Fruit fly (Drosophila melanogaster) whole organism, embryonic: ENCODE data around the gene Mtr3.

Source experiments
- Atf-2 ChIP-seq: fragments of 200-800 bp; sonication (Bioruptor generic); optimal IDR thresholded peaks from 2 replicates; lab custom pipeline; 2016; ENCODE audit warnings: missing biosample characterization, missing genetic modification characterization
- CG10979 ChIP-seq: fragments of 200-800 bp; sonication (Bioruptor generic); optimal IDR thresholded peaks from 2 replicates; lab custom pipeline; 2018; ENCODE audit warnings: missing biosample characterization, mild to moderate bottlenecking, missing genetic modification characterization, moderate library complexity
- CG12391 ChIP-seq: fragments of 200-800 bp; sonication (Bioruptor generic); optimal IDR thresholded peaks from 3 replicates; lab custom pipeline; 2018; ENCODE audit warnings: missing biosample characterization, mild to moderate bottlenecking, missing genetic modification characterization, moderate library complexity
- CG12744 ChIP-seq: fragments of 200-800 bp; sonication (Bioruptor generic); optimal IDR thresholded peaks from 2 replicates; lab custom pipeline; 2016; ENCODE audit warnings: missing biosample characterization, missing genetic modification characterization
- CG14050 ChIP-seq: fragments of 200-800 bp; sonication (Bioruptor generic); IDR thresholded peaks from 3 replicates; pipeline ENCODE4 v1.3.6; 2022; ENCODE audit warnings: missing biosample characterization, missing genetic modification characterization
- CG16779 ChIP-seq: fragments of 200-800 bp; sonication (Bioruptor generic); IDR thresholded peaks from 2 replicates; pipeline ENCODE4 v1.3.6; 2022; ENCODE audit warnings: missing biosample characterization, missing genetic modification characterization
- CG16815 ChIP-seq: fragments of 200-800 bp; sonication (Bioruptor generic); optimal IDR thresholded peaks from 3 replicates; lab custom pipeline; 2017; ENCODE audit warnings: missing biosample characterization, mild to moderate bottlenecking, missing genetic modification characterization
- CG17568 ChIP-seq: fragments of 200-800 bp; sonication (Bioruptor generic); optimal IDR thresholded peaks from 2 replicates; lab custom pipeline; 2018; ENCODE audit warnings: missing biosample characterization, mild to moderate bottlenecking, missing genetic modification characterization, moderate library complexity
- CG17829 ChIP-seq: fragments of 200-800 bp; optimal IDR thresholded peaks from 2 replicates; lab custom pipeline; 2019; ENCODE audit warnings: missing biosample characterization, mild to moderate bottlenecking, missing genetic modification characterization, moderate library complexity
- CG18619 ChIP-seq: fragments of 200-800 bp; sonication (Bioruptor generic); optimal IDR thresholded peaks from 3 replicates; lab custom pipeline; 2017; ENCODE audit warnings: missing biosample characterization, mild to moderate bottlenecking, missing genetic modification characterization
- CG2116 ChIP-seq: fragments of 200-800 bp; sonication (Bioruptor generic); optimal IDR thresholded peaks from 3 replicates; lab custom pipeline; 2018; ENCODE audit warnings: missing biosample characterization, mild to moderate bottlenecking, missing genetic modification characterization
- CG33213 ChIP-seq: fragments of 200-800 bp; sonication (Bioruptor generic); optimal IDR thresholded peaks from 3 replicates; lab custom pipeline; 2016; ENCODE audit warnings: missing biosample characterization, missing genetic modification characterization
- CG4404 ChIP-seq: fragments of 200-800 bp; sonication (Bioruptor generic); IDR thresholded peaks from 2 replicates; pipeline ENCODE4 v1.3.6; 2022; ENCODE audit warnings: missing biosample characterization, missing genetic modification characterization
- CG4617 ChIP-seq: fragments of 200-800 bp; sonication (Bioruptor generic); optimal IDR thresholded peaks from 3 replicates; lab custom pipeline; 2016; ENCODE audit warnings: missing biosample characterization, missing genetic modification characterization, borderline replicate concordance
- CG5953 ChIP-seq: fragments of 200-800 bp; sonication (Bioruptor generic); IDR thresholded peaks from 2 replicates; pipeline ENCODE4 v1.3.6; 2022; ENCODE audit warnings: missing biosample characterization, missing genetic modification characterization
- CG6272 ChIP-seq: fragments of 200-800 bp; sonication (Bioruptor generic); IDR thresholded peaks from 2 replicates; pipeline ENCODE4 v1.3.6; 2022; ENCODE audit warnings: missing biosample characterization, missing genetic modification characterization
- CG7357 ChIP-seq: fragments of 200-800 bp; sonication (Bioruptor generic); IDR thresholded peaks from 3 replicates; pipeline ENCODE4 v1.3.6; 2022; ENCODE audit warnings: missing biosample characterization, missing genetic modification characterization
- CG7987 ChIP-seq: fragments of 200-800 bp; sonication (Bioruptor generic); optimal IDR thresholded peaks from 2 replicates; lab custom pipeline; 2018; ENCODE audit warnings: missing biosample characterization, mild to moderate bottlenecking, missing genetic modification characterization, moderate library complexity
- CG8290 ChIP-seq, 3 experiments: fragments of 200-800 bp; sonication (Bioruptor generic); optimal IDR thresholded peaks; 2 replicates each; lab custom pipeline; 2016 to 2019; ENCODE audit warnings: missing biosample characterization in 3 of 3, missing genetic modification characterization in 3 of 3, mild to moderate bottlenecking in 2 of 3, moderate library complexity in 1 of 3
- CTCF ChIP-seq: fragments of 200-800 bp; sonication (Bioruptor generic); optimal IDR thresholded peaks from 2 replicates; lab custom pipeline; 2017; ENCODE audit warnings: missing biosample characterization, mild to moderate bottlenecking, missing genetic modification characterization, moderate library complexity
- D19A ChIP-seq: fragments of 200-800 bp; optimal IDR thresholded peaks from 3 replicates; lab custom pipeline; 2019; ENCODE audit warnings: missing biosample characterization, mild to moderate bottlenecking, missing genetic modification characterization, moderate library complexity
- Dll ChIP-seq: fragments of 200-800 bp; sonication (Bioruptor generic); IDR thresholded peaks from 4 replicates; pipeline ENCODE4 v1.3.6; 2022; ENCODE audit warnings: missing biosample characterization, missing genetic modification characterization; ENCODE audit not compliant: partially characterized antibody
- Dref ChIP-seq: fragments of 200-800 bp; sonication (Bioruptor generic); IDR thresholded peaks from 2 replicates; pipeline ENCODE4 v1.3.6; 2022; ENCODE audit warnings: missing biosample characterization, missing genetic modification characterization
- Fer1 ChIP-seq: fragments of 200-800 bp; sonication (Bioruptor generic); optimal IDR thresholded peaks from 2 replicates; lab custom pipeline; 2017; ENCODE audit warnings: missing biosample characterization, mild to moderate bottlenecking, missing genetic modification characterization
- H15 ChIP-seq: fragments of 200-800 bp; sonication (Bioruptor generic); IDR thresholded peaks from 3 replicates; pipeline ENCODE4 v1.3.6; 2022; ENCODE audit warnings: missing biosample characterization, missing genetic modification characterization
- HmgD ChIP-seq: fragments of 200-800 bp; sonication (Bioruptor generic); optimal IDR thresholded peaks from 3 replicates; lab custom pipeline; 2016; ENCODE audit warnings: missing biosample characterization, missing genetic modification characterization
- Hmx ChIP-seq: fragments of 200-800 bp; sonication (Bioruptor generic); optimal IDR thresholded peaks from 2 replicates; lab custom pipeline; 2016; ENCODE audit warnings: missing biosample characterization, missing genetic modification characterization
- Hr3 ChIP-seq: fragments of 200-800 bp; sonication (Bioruptor generic); optimal IDR thresholded peaks from 3 replicates; lab custom pipeline; 2016; ENCODE audit warnings: missing biosample characterization, missing genetic modification characterization
- Lpt ChIP-seq: fragments of >200 bp; optimal IDR thresholded peaks from 2 replicates; lab custom pipeline; 2018; ENCODE audit warnings: missing biosample characterization, missing genetic modification characterization
- Mrtf ChIP-seq: fragments of 200-800 bp; sonication (Bioruptor generic); IDR thresholded peaks from 3 replicates; pipeline ENCODE4 v1.3.6; 2022; ENCODE audit warnings: missing biosample characterization, missing genetic modification characterization
- Nf-YC ChIP-seq: fragments of 200-800 bp; optimal IDR thresholded peaks from 3 replicates; lab custom pipeline; 2019; ENCODE audit warnings: missing biosample characterization, mild to moderate bottlenecking, missing genetic modification characterization, moderate library complexity
- Opbp ChIP-seq: fragments of 200-800 bp; sonication (Bioruptor generic); IDR thresholded peaks from 3 replicates; pipeline ENCODE4 v1.3.6; 2022; ENCODE audit warnings: missing biosample characterization, missing genetic modification characterization; ENCODE audit not compliant: partially characterized antibody
- Side ChIP-seq: fragments of 200-800 bp; sonication (Bioruptor generic); optimal IDR thresholded peaks from 2 replicates; lab custom pipeline; 2016; ENCODE audit warnings: missing biosample characterization, missing genetic modification characterization
- YL-1 ChIP-seq: fragments of 200-800 bp; sonication (Bioruptor generic); optimal IDR thresholded peaks from 3 replicates; lab custom pipeline; 2017; ENCODE audit warnings: missing biosample characterization, mild to moderate bottlenecking, missing genetic modification characterization
- ap ChIP-seq: fragments of 200-800 bp; sonication (Bioruptor generic); IDR thresholded peaks from 2 replicates; pipeline ENCODE4 v1.3.6; 2022; ENCODE audit warnings: missing biosample characterization, missing genetic modification characterization
- bigmax ChIP-seq: fragments of 200-800 bp; sonication (Bioruptor generic); optimal IDR thresholded peaks from 2 replicates; lab custom pipeline; 2018; ENCODE audit warnings: missing biosample characterization, mild to moderate bottlenecking, missing genetic modification characterization
- bsh ChIP-seq, 2 experiments: fragments of 200-800 bp; sonication (Bioruptor generic); optimal IDR thresholded peaks; 2 replicates each; lab custom pipeline; 2017 to 2018; ENCODE audit warnings: mild to moderate bottlenecking in 2 of 2, missing biosample characterization in 2 of 2, missing genetic modification characterization in 2 of 2, moderate library complexity in 1 of 2
- caup ChIP-seq: fragments of 200-800 bp; sonication (Bioruptor generic); optimal IDR thresholded peaks from 3 replicates; lab custom pipeline; 2017; ENCODE audit warnings: missing biosample characterization, mild to moderate bottlenecking, missing genetic modification characterization, moderate library complexity; ENCODE audit not compliant: severe bottlenecking
- danr ChIP-seq: fragments of 200-800 bp; sonication (Bioruptor generic); IDR thresholded peaks from 2 replicates; pipeline ENCODE4 v1.3.6; 2022; ENCODE audit warnings: missing biosample characterization, missing genetic modification characterization
- ems ChIP-seq: fragments of 200-800 bp; sonication (Bioruptor generic); optimal IDR thresholded peaks from 3 replicates; lab custom pipeline; 2016; ENCODE audit warnings: missing biosample characterization, missing genetic modification characterization
- fd3F ChIP-seq: fragments of 200-800 bp; sonication (Bioruptor generic); optimal IDR thresholded peaks from 2 replicates; lab custom pipeline; 2018; ENCODE audit warnings: missing biosample characterization, mild to moderate bottlenecking, missing genetic modification characterization, moderate library complexity
- fru ChIP-seq: fragments of >200 bp; optimal IDR thresholded peaks from 2 replicates; lab custom pipeline; 2017
- gce ChIP-seq: fragments of 200-800 bp; sonication (Bioruptor generic); IDR thresholded peaks from 3 replicates; pipeline ENCODE4 v1.3.6; 2022; ENCODE audit warnings: missing biosample characterization, missing genetic modification characterization
- kay ChIP-seq: fragments of 200-800 bp; sonication (Bioruptor generic); optimal IDR thresholded peaks from 2 replicates; lab custom pipeline; 2016; ENCODE audit warnings: missing biosample characterization, missing genetic modification characterization
- klu ChIP-seq: fragments of 200-800 bp; sonication (Bioruptor generic); IDR thresholded peaks from 2 replicates; pipeline ENCODE4 v1.3.6; 2022; ENCODE audit warnings: missing biosample characterization, missing genetic modification characterization
- nerfin-1 ChIP-seq: fragments of 200-800 bp; sonication (Bioruptor generic); optimal IDR thresholded peaks from 3 replicates; lab custom pipeline; 2019; ENCODE audit warnings: missing biosample characterization, mild to moderate bottlenecking, missing genetic modification characterization, moderate library complexity
- otp ChIP-seq: fragments of 200-800 bp; sonication (Bioruptor generic); IDR thresholded peaks from 3 replicates; pipeline ENCODE4, ENCODE4 v1.3.6; 2022; ENCODE audit warnings: missing biosample characterization, missing genetic modification characterization
- pan ChIP-seq, 4 experiments: fragments of >200 bp in 3 of 4; fragments of 200-800 bp in 1 of 4; sonication (Bioruptor generic) in 1 of 4; optimal IDR thresholded peaks in 3 of 4; IDR thresholded peaks in 1 of 4; 2 replicates each; pipeline versions ENCODE4 v1.3.6 to Lab custom; 2017 to 2022; ENCODE audit warnings: missing biosample characterization in 2 of 4, missing genetic modification characterization in 2 of 4, mixed read lengths in 1 of 4
- sna ChIP-seq: fragments of 200-800 bp; sonication (Bioruptor generic); IDR thresholded peaks from 2 replicates; pipeline ENCODE4 v1.3.6; 2022; ENCODE audit warnings: missing biosample characterization, missing genetic modification characterization; ENCODE audit not compliant: partially characterized antibody
- so ChIP-seq: fragments of 200-800 bp; sonication (Bioruptor generic); IDR thresholded peaks from 3 replicates; pipeline ENCODE4 v1.3.6; 2022; ENCODE audit warnings: missing biosample characterization, missing genetic modification characterization
- tgo ChIP-seq: fragments of 200-800 bp; sonication (Bioruptor generic); IDR thresholded peaks from 3 replicates; pipeline ENCODE4 v1.3.6; 2022; ENCODE audit warnings: missing biosample characterization, missing genetic modification characterization
- wek ChIP-seq: fragments of 200-800 bp; sonication (Bioruptor generic); optimal IDR thresholded peaks from 3 replicates; lab custom pipeline; 2018; ENCODE audit warnings: missing biosample characterization, mild to moderate bottlenecking, missing genetic modification characterization, moderate library complexity

Mtr3 gene

DNA sequence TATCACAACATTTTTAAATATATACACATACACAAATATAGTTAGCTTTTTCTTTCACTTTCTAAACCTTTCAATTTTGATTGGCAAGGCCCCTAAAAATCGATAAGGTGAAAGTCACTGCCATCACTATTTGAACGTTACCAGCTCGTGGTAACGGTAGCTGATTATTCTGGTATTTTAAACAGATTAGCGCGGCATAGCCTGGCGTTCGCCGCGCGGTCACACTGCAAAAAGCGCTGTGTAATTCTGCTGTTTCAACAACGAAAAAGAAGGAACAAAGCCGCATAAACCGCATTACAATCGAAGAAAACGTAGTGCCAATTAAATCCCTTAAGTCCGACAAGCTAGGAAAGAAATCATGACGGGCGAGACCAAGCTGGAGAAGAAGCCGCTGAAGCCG is 1.3 kb upstream of the Mtr3 start, which contains the start of gene Rpn1 (continued):
- TF ChIP-seq ems (GFP tag; lab: Kevin White, UChicago), result no peak
- 0 out of 4 replicates have a peak, but pooled peaks have one; percentile 51 for TF ChIP-seq Dll (GFP tag; lab: Robert Waterston, UW)
- TF ChIP-seq Dref (GFP tag; lab: Robert Waterston, UW), result peak; percentile 84
- TF ChIP-seq D19A (tag; lab: Kevin White, UChicago), result no peak
- no peak for TF ChIP-seq Side (GFP tag; lab: Kevin White, UChicago)
- no peak for TF ChIP-seq CG12744 (GFP tag; lab: Kevin White, UChicago)
- TF ChIP-seq CG7987, result no peak
- no peak for TF ChIP-seq fd3F (GFP tag; lab: Kevin White, UChicago)
- TF ChIP-seq caup (GFP tag; lab: Kevin White, UChicago), result no peak
- peak; percentile 9 for TF ChIP-seq CG12391 (tag; lab: Kevin White, UChicago)
- peak; percentile 30 for TF ChIP-seq CG8290 (GFP tag; optimal IDR thresholded peaks at IDR 0.05; lab: Kevin White, UChicago)
- no peak for TF ChIP-seq CG8290 (tag; optimal IDR thresholded peaks at IDR 0.05; lab: Kevin White, UChicago)
- TF ChIP-seq nerfin-1, result no peak
- TF ChIP-seq otp (GFP tag; lab: Robert Waterston, UW), result no peak
- TF ChIP-seq CG6272 (GFP tag; lab: Robert Waterston, UW), result no peak
- no peak for TF ChIP-seq Mrtf (GFP tag; lab: Robert Waterston, UW)
- TF ChIP-seq CG14050 (GFP tag; lab: Robert Waterston, UW), result no peak
- no peak for TF ChIP-seq tgo (GFP tag; lab: Robert Waterston, UW)
- TF ChIP-seq Atf-2 (GFP tag; lab: Kevin White, UChicago), result no peak
- TF ChIP-seq Nf-YC (tag; lab: Kevin White, UChicago), result no peak
- no peak for TF ChIP-seq CG7357 (GFP tag; lab: Robert Waterston, UW)
- no peak for TF ChIP-seq wek (GFP tag; lab: Kevin White, UChicago)
- TF ChIP-seq YL-1 (GFP tag; lab: Kevin White, UChicago), result peak; percentile 53
- TF ChIP-seq CG4404 (GFP tag; lab: Robert Waterston, UW), result no peak
- TF ChIP-seq CTCF, result no peak
- TF ChIP-seq CG2116, result peak; percentile 77
- no peak for TF ChIP-seq bigmax (GFP tag; lab: Kevin White, UChicago)
- no peak for TF ChIP-seq Hmx (GFP tag; lab: Kevin White, UChicago)
- no peak for TF ChIP-seq klu (GFP tag; lab: Robert Waterston, UW)
- TF ChIP-seq CG17568 (GFP tag; lab: Kevin White, UChicago), result no peak
- no peak for TF ChIP-seq bsh (GFP tag; optimal IDR thresholded peaks at IDR 0.05; lab: Kevin White, UChicago)
- TF ChIP-seq kay (GFP tag; lab: Kevin White, UChicago), result no peak
- TF ChIP-seq so, result peak; percentile 53; the same call in 1 of the 3 replicates
- TF ChIP-seq sna (GFP tag; lab: Robert Waterston, UW), result peak; percentile 42; the same call in 1 of the 2 replicates
- no peak for TF ChIP-seq CG10979 (tag; lab: Kevin White, UChicago)
- no peak for TF ChIP-seq Hr3 (GFP tag; lab: Kevin White, UChicago)
- no peak for TF ChIP-seq danr (GFP tag; lab: Robert Waterston, UW)
- no peak for TF ChIP-seq ap
- TF ChIP-seq pan (optimal IDR thresholded peaks at IDR 0.05; lab: Kevin White, UChicago), result no peak
- TF ChIP-seq pan (GFP tag; optimal IDR thresholded peaks at IDR 0.05 in 1 of 2, IDR thresholded peaks at IDR 0.05 in 1 of 2), result no peak
- no peak for TF ChIP-seq CG18619 (GFP tag; lab: Kevin White, UChicago)
- TF ChIP-seq CG17829, result peak; percentile 3
- TF ChIP-seq Lpt (GFP tag; lab: Kevin White, UChicago), result no peak
- TF ChIP-seq H15 (GFP tag; lab: Robert Waterston, UW), result no peak
- TF ChIP-seq Fer1 (GFP tag; lab: Kevin White, UChicago), result peak; percentile 15
- TF ChIP-seq CG33213, result peak; percentile 37
- no peak for TF ChIP-seq fru (lab: Kevin White, UChicago)
- no peak for TF ChIP-seq CG16779
- TF ChIP-seq CG5953 (GFP tag; lab: Robert Waterston, UW), result no peak
- peak; percentile 76 for TF ChIP-seq Opbp
- no peak for TF ChIP-seq gce (GFP tag; lab: Robert Waterston, UW)
- peak; percentile 92 for TF ChIP-seq CG4617 (GFP tag; lab: Kevin White, UChicago)
- peak; percentile 67 for TF ChIP-seq HmgD (GFP tag; lab: Kevin White, UChicago)
- no peak for TF ChIP-seq CG16815 (GFP tag; lab: Kevin White, UChicago)
